Fruit fly (Drosophila melanogaster): Measurements from ENCODE around the gene CG46306.

The CG46306 gene

DNA sequence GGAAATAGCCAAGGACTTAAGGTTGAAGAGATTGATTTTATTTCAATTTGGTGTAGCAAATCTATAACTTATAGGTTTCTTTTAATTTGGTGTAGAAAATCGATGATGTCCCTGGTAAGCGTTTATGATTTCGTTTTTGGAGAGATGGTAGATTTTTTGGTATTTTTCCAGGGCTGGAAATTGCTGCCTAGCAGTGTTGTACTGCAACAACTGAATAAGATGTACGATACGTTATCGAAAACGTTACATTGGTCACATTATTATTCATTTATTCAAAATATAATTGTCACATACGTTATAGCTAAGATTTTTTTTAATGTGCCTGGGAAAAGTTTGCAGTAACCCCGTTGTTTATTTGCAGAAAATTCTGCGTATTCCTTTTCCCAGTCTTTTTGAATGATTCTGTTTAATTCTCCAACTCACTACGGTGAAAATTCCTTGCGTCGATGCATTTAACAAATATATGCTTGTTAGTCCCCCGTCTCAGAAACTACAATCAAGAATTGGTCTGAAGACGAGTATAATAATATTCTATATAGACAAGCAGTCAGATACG, 48.4 kb downstream of the CG46306 start, which contains the start of the genes CG9609 and Sap30:
Gene CG9609 (minus strand): TSS at position 149 of the 556 bp plus-strand sequence.
Gene Sap30 (plus strand): TSS at position 424 of the 556 bp plus-strand sequence.
- TF ChIP-seq OdsH (GFP tag; optimal IDR thresholded peaks at IDR 0.05): no peak
- peak; percentile 28 for TF ChIP-seq Hr83 (GFP tag; optimal IDR thresholded peaks at IDR 0.05; ENCODE audit: poor library complexity, severe bottlenecking)
- no peak for TF ChIP-seq Dfd (GFP tag; optimal IDR thresholded peaks at IDR 0.05)
- no peak for TF ChIP-seq Dif (GFP tag; optimal IDR thresholded peaks at IDR 0.05; ENCODE audit: partially characterized antibody)
- TF ChIP-seq sv (GFP tag; optimal IDR thresholded peaks at IDR 0.05): no peak
- no peak for TF ChIP-seq foxo (GFP tag; optimal IDR thresholded peaks at IDR 0.05)
- TF ChIP-seq Hnf4 (GFP tag; optimal IDR thresholded peaks at IDR 0.05): peak; percentile 24
- no peak for TF ChIP-seq pan (optimal IDR thresholded peaks at IDR 0.05)
- no peak for TF ChIP-seq Vsx2 (GFP tag; optimal IDR thresholded peaks at IDR 0.05; ENCODE audit: partially characterized antibody)

DNA sequence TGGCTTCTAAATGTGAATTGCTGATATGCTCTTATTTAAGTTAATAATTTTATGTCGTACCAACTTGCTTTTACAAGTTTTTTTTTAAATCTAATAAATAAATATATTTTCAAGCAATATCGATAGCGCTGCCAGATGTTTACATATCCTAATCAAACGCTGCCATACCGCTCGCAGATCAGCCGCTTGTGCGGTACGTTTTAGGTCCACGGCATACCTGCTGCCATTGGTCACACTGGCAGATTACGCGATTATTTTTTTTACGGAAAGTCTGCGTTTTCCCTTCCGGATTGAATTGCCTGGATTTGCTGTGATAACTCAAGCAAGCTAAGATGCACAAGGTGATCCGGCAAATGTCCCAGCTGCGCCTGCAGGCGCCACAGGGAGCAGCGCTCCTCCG, 51.6 kb downstream of the CG46306 start, which contains the start of gene mRpL22:
Gene mRpL22 (plus strand): TSS at position 191 of the 400 bp plus-strand sequence.
- TF ChIP-seq Mio (GFP tag; optimal IDR thresholded peaks at IDR 0.05) (no peak), Hr78 (GFP tag; optimal IDR thresholded peaks at IDR 0.05) (no peak), N (GFP tag; optimal IDR thresholded peaks at IDR 0.05) (no peak), dmrt93B (GFP tag; optimal IDR thresholded peaks at IDR 0.05) (no peak), CG9705 (GFP tag; optimal IDR thresholded peaks at IDR 0.05) (no peak), Jra (GFP tag; optimal IDR thresholded peaks at IDR 0.05) (no peak), sage (GFP tag; optimal IDR thresholded peaks at IDR 0.05) (no peak), Sp1 (GFP tag; optimal IDR thresholded peaks at IDR 0.05) (no peak), Hnf4 (GFP tag; optimal IDR thresholded peaks at IDR 0.05) (no peak), Vsx2 (GFP tag; optimal IDR thresholded peaks at IDR 0.05; ENCODE audit: partially characterized antibody) (no peak), Myc (optimal IDR thresholded peaks at IDR 0.05) (no peak), CrebA (GFP tag; optimal IDR thresholded peaks at IDR 0.05; ENCODE audit: borderline replicate concordance) (no peak), tai (GFP tag; optimal IDR thresholded peaks at IDR 0.05) (no peak), OdsH (GFP tag; optimal IDR thresholded peaks at IDR 0.05) (no peak), usp (GFP tag; optimal IDR thresholded peaks at IDR 0.05) (no peak), Rel (GFP tag; optimal IDR thresholded peaks at IDR 0.05) (no peak), Rel (tag; optimal IDR thresholded peaks at IDR 0.05) (no peak), h (GFP tag; optimal IDR thresholded peaks at IDR 0.05) (no peak), CG32264 (GFP tag; optimal IDR thresholded peaks at IDR 0.05) (no peak), rgr (GFP tag; optimal IDR thresholded peaks at IDR 0.05) (no peak)

DNA sequence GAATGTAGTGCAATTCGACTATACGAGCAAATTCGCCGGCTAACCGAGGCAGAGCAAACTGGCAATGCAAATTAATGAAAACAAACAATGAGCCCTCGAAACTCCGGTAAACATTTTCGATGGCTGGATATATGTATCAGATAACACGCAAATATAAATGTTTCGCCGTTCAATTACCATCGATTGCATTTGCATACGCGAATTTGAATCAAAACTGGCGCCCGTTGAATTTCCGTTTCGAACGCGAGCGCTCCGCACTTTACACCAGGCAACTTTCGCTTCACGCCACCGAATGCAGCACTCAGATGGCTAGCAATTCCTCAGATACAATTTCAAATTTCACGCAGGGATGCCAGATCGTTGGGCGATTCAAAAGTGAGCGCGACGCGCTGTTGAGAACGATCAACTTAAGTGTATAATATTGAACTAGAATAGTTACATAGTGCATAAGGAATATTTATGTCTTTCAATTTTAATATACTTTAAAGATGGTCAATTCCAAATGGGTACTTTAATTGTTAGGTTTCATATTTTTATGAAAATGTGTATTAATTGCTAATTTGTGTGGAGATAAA, 52.1 kb downstream of the CG46306 start, which contains the start of gene if:
Gene if (minus strand): TSS at position 294 of the 575 bp plus-strand sequence.
- TF ChIP-seq Vsx2 (GFP tag; optimal IDR thresholded peaks at IDR 0.05; ENCODE audit: partially characterized antibody) (no peak), N (GFP tag; optimal IDR thresholded peaks at IDR 0.05) (no peak), sage (GFP tag; optimal IDR thresholded peaks at IDR 0.05) (no peak), rgr (GFP tag; optimal IDR thresholded peaks at IDR 0.05) (no peak), woc (GFP tag; optimal IDR thresholded peaks at IDR 0.05) (no peak)

DNA sequence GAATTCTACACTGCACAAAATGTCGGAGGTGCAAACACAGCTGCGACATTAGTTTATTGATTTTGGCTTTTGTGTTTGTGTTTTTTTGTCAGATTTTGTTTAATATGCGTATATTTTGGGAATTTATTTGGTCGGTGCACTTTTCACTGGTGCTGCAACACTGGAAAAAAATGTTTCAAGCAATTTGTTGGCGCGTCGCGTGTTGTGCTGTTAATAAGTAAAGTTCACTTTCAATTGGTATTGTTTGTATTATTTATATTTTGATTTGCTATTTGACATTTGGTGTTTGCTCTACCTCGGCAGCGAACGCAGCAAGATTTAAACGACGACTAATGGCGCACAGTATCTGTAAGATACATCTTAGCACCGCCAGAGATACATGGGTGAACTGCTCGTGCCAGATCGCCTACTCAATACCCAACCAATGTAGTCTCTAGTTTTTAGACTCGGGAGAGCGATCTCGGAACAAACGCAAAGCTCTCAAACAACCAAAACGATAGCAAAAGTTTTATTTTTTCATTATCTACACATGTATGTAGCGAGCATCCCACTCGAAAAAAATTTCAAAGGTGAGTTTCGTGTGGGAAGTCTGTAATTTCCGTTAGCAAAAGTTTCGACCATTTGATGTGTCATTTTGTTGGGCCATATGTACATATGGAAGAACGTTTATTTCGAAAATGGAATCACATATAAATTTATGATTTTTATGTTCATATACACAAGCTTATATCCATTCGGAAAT, 53.0 kb downstream of the CG46306 start:
- no peak for TF ChIP-seq Dfd (GFP tag; optimal IDR thresholded peaks at IDR 0.05)
- no peak for TF ChIP-seq Dif (GFP tag; optimal IDR thresholded peaks at IDR 0.05; ENCODE audit: partially characterized antibody)
- TF ChIP-seq pan (optimal IDR thresholded peaks at IDR 0.05): no peak
- TF ChIP-seq Rel (GFP tag; optimal IDR thresholded peaks at IDR 0.05): no peak
- TF ChIP-seq Rel (tag; optimal IDR thresholded peaks at IDR 0.05): no peak
- peak in 1 of 2 experiments; percentile 13 for TF ChIP-seq foxo (GFP tag; optimal IDR thresholded peaks at IDR 0.05)
- peak; percentile 20 for TF ChIP-seq rgr (GFP tag; optimal IDR thresholded peaks at IDR 0.05)
- no peak for TF ChIP-seq Jra (GFP tag; optimal IDR thresholded peaks at IDR 0.05)
- TF ChIP-seq CG9705 (GFP tag; optimal IDR thresholded peaks at IDR 0.05): no peak
- no peak for TF ChIP-seq tai (GFP tag; optimal IDR thresholded peaks at IDR 0.05)
- TF ChIP-seq ey (GFP tag; optimal IDR thresholded peaks at IDR 0.05): peak; percentile 4
- no peak for TF ChIP-seq dl (GFP tag; optimal IDR thresholded peaks at IDR 0.05; ENCODE audit: insufficient read depth in 1 of 2, partially characterized antibody in 2 of 2)
- no peak for TF ChIP-seq Vsx2 (GFP tag; optimal IDR thresholded peaks at IDR 0.05; ENCODE audit: partially characterized antibody)
- no peak for TF ChIP-seq sage (GFP tag; optimal IDR thresholded peaks at IDR 0.05)
- TF ChIP-seq fru (GFP tag; optimal IDR thresholded peaks at IDR 0.05): peak; percentile 4
- TF ChIP-seq h (GFP tag; optimal IDR thresholded peaks at IDR 0.05): peak; percentile 13
- TF ChIP-seq sv (GFP tag; optimal IDR thresholded peaks at IDR 0.05): peak; percentile 8
- peak; percentile 0 for TF ChIP-seq OdsH (GFP tag; optimal IDR thresholded peaks at IDR 0.05)
- no peak for TF ChIP-seq br (GFP tag; optimal IDR thresholded peaks at IDR 0.05)
